Worm (Caenorhabditis elegans): ENCODE measurements around the gene srd-9.

DNA sequence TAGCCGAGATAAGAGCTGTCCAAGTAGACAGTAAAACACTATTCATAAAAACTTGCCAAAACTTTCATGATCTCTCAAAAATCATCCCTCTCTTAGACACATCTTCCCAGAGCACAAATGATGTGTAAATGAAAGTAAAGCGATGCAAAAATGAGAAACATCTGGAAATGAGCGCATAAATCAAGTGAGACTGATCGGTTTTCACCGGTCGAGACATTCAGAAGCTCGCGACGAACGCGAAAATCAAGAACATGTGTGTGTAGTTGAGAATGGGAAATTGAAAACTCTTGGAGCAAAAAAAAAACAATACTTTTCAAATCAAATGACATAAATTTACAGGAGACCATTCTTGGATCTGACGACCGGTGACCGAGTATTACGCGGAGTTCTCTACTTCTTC, 47.2 kb upstream of the srd-9 start:
- TF ChIP-seq flt-1 (GFP tag; IDR thresholded peaks at IDR 0.05) (no peak), med-1 (GFP tag; optimal IDR thresholded peaks at IDR 0.05; ENCODE audit: insufficient read depth) (no peak), ref-1 (GFP tag; conservative IDR thresholded peaks at IDR 0.05) (no peak), cog-1 (tag; optimal IDR thresholded peaks at IDR 0.05) (no peak), T22C8.4 (GFP tag; IDR thresholded peaks at IDR 0.05) (no peak), tab-1 (GFP tag; IDR thresholded peaks at IDR 0.05) (no peak), ztf-29 (GFP tag; IDR thresholded peaks at IDR 0.05) (no peak), klf-2 (GFP tag; conservative IDR thresholded peaks at IDR 0.05) (no peak)
